Fruit fly (Drosophila melanogaster) whole organism, prepupa: ENCODE data around the gene CG6126.
A peak's percentile ranks its signal among the peaks of the same experiment; 100 is the strongest.

ENCODE experiments used
- CG10631 ChIP-seq: fragments of 200-800 bp; sonication (Bioruptor generic); optimal IDR thresholded peaks from 2 replicates; lab custom pipeline; 2016; ENCODE audit warnings: missing biosample characterization, missing genetic modification characterization
- CG10669 ChIP-seq: fragments of 200-800 bp; sonication (Bioruptor generic); optimal IDR thresholded peaks from 3 replicates; lab custom pipeline; 2018; ENCODE audit warnings: missing biosample characterization, mild to moderate bottlenecking, missing genetic modification characterization, moderate library complexity
- CG11294 ChIP-seq: fragments of 200-800 bp; sonication (Bioruptor generic); IDR thresholded peaks from 2 replicates; pipeline ENCODE4 v1.3.6; 2022; ENCODE audit warnings: missing biosample characterization, missing genetic modification characterization
- CG11762 ChIP-seq: fragments of 200-800 bp; sonication (Bioruptor generic); optimal IDR thresholded peaks from 3 replicates; lab custom pipeline; 2016; ENCODE audit warnings: missing biosample characterization, missing genetic modification characterization; ENCODE audit not compliant: insufficient read depth
- CG15336 ChIP-seq: fragments of 200-800 bp; sonication (Bioruptor generic); IDR thresholded peaks from 2 replicates; pipeline ENCODE4 v1.3.6; 2022; ENCODE audit warnings: missing biosample characterization, missing genetic modification characterization
- CG16779 ChIP-seq: fragments of 200-800 bp; sonication (Bioruptor generic); optimal IDR thresholded peaks from 3 replicates; lab custom pipeline; 2017; ENCODE audit warnings: missing biosample characterization, mild to moderate bottlenecking, missing genetic modification characterization
- CG3032 ChIP-seq: fragments of 200-800 bp; optimal IDR thresholded peaks from 2 replicates; lab custom pipeline; 2019; ENCODE audit warnings: missing biosample characterization, mild to moderate bottlenecking, missing genetic modification characterization, moderate library complexity
- CG31627 ChIP-seq: fragments of 200-800 bp; sonication (Bioruptor generic); optimal IDR thresholded peaks from 3 replicates; lab custom pipeline; 2016; ENCODE audit warnings: missing biosample characterization, missing genetic modification characterization
- CG32006 ChIP-seq: fragments of 200-800 bp; sonication (Bioruptor generic); optimal IDR thresholded peaks from 3 replicates; lab custom pipeline; 2017; ENCODE audit warnings: missing biosample characterization, mild to moderate bottlenecking, missing genetic modification characterization
- CG34406 ChIP-seq: fragments of 200-800 bp; sonication (Bioruptor generic); optimal IDR thresholded peaks from 3 replicates; lab custom pipeline; 2016; ENCODE audit warnings: missing biosample characterization, missing genetic modification characterization
- CG3919 ChIP-seq: fragments of 200-800 bp; sonication (Bioruptor generic); optimal IDR thresholded peaks from 3 replicates; lab custom pipeline; 2016; ENCODE audit warnings: missing biosample characterization, missing genetic modification characterization
- CG4318 ChIP-seq: fragments of 200-800 bp; sonication (Bioruptor generic); optimal IDR thresholded peaks from 3 replicates; lab custom pipeline; 2017; ENCODE audit warnings: missing biosample characterization, mild to moderate bottlenecking, missing genetic modification characterization
- CG6163 ChIP-seq: fragments of 200-800 bp; sonication (Bioruptor generic); IDR thresholded peaks from 3 replicates; pipeline ENCODE4 v1.3.6; 2022; ENCODE audit warnings: missing biosample characterization, missing genetic modification characterization
- CG6792 ChIP-seq: fragments of 200-800 bp; sonication (Bioruptor generic); optimal IDR thresholded peaks from 3 replicates; lab custom pipeline; 2016; ENCODE audit warnings: missing biosample characterization, missing genetic modification characterization
- CG6808 ChIP-seq: fragments of 200-800 bp; sonication (Bioruptor generic); optimal IDR thresholded peaks from 3 replicates; lab custom pipeline; 2017; ENCODE audit warnings: missing biosample characterization, missing genetic modification characterization, mild to moderate bottlenecking, moderate library complexity, missing genetic modification reagents
- CG6854 ChIP-seq: fragments of 200-800 bp; sonication (Bioruptor generic); optimal IDR thresholded peaks from 2 replicates; lab custom pipeline; 2017; ENCODE audit warnings: missing biosample characterization, mild to moderate bottlenecking, missing genetic modification characterization
- CG7368 ChIP-seq: fragments of 200-800 bp; sonication (Bioruptor generic); optimal IDR thresholded peaks from 3 replicates; lab custom pipeline; 2016; ENCODE audit warnings: missing biosample characterization, missing genetic modification characterization
- CG8119 ChIP-seq: fragments of 200-800 bp; sonication (Bioruptor generic); IDR thresholded peaks from 3 replicates; pipeline ENCODE4 v1.3.6; 2022; ENCODE audit warnings: missing biosample characterization, missing genetic modification characterization
- CG8319 ChIP-seq: fragments of 200-800 bp; sonication (Bioruptor generic); optimal IDR thresholded peaks from 3 replicates; lab custom pipeline; 2016; ENCODE audit warnings: missing biosample characterization, missing genetic modification characterization
- CG8632 ChIP-seq: fragments of 200-800 bp; sonication (Bioruptor generic); optimal IDR thresholded peaks from 3 replicates; lab custom pipeline; 2016; ENCODE audit warnings: missing biosample characterization, missing genetic modification characterization
- Eip75B ChIP-seq: fragments of 200-800 bp; sonication (Bioruptor generic); optimal IDR thresholded peaks from 3 replicates; lab custom pipeline; 2016; ENCODE audit warnings: missing biosample characterization, missing genetic modification characterization
- Eip78C ChIP-seq: fragments of 200-800 bp; sonication (Bioruptor generic); peaks from one replicate; lab custom pipeline; 2016; ENCODE audit warnings: missing biosample characterization, missing genetic modification characterization
- Ets96B ChIP-seq: fragments of 200-800 bp; optimal IDR thresholded peaks from 2 replicates; lab custom pipeline; 2019; ENCODE audit warnings: missing biosample characterization, mild to moderate bottlenecking, missing genetic modification characterization, moderate library complexity
- Gug ChIP-seq: fragments of 200-800 bp; sonication (Bioruptor generic); IDR thresholded peaks from 2 replicates; pipeline ENCODE4 v1.3.6; 2022; ENCODE audit warnings: missing biosample characterization, missing genetic modification characterization
- Hr39 ChIP-seq: fragments of 200-800 bp; sonication (Bioruptor generic); optimal IDR thresholded peaks from 2 replicates; lab custom pipeline; 2016; ENCODE audit warnings: missing biosample characterization, missing genetic modification characterization
- Hr4 ChIP-seq: fragments of 200-800 bp; sonication (Bioruptor generic); optimal IDR thresholded peaks from 3 replicates; lab custom pipeline; 2016; ENCODE audit warnings: missing biosample characterization, missing genetic modification characterization
- Lpt ChIP-seq: fragments of 200-800 bp; sonication (Bioruptor generic); optimal IDR thresholded peaks from 3 replicates; lab custom pipeline; 2016; ENCODE audit warnings: missing biosample characterization, missing genetic modification characterization
- Met ChIP-seq: fragments of 200-800 bp; sonication (Bioruptor generic); optimal IDR thresholded peaks from 3 replicates; lab custom pipeline; 2016; ENCODE audit warnings: missing biosample characterization, missing genetic modification characterization
- OdsH ChIP-seq: fragments of 200-800 bp; sonication (Bioruptor generic); optimal IDR thresholded peaks from 3 replicates; lab custom pipeline; 2016; ENCODE audit warnings: missing biosample characterization, missing genetic modification characterization
- Smox ChIP-seq: fragments of 200-800 bp; sonication (Bioruptor generic); optimal IDR thresholded peaks from 3 replicates; lab custom pipeline; 2016; ENCODE audit warnings: missing biosample characterization, missing genetic modification characterization
- Sox102F ChIP-seq: fragments of 200-800 bp; sonication (Bioruptor generic); optimal IDR thresholded peaks from 2 replicates; lab custom pipeline; 2016; ENCODE audit warnings: missing biosample characterization, mild to moderate bottlenecking, missing genetic modification characterization
- Sox14 ChIP-seq: fragments of 200-800 bp; sonication (Bioruptor generic); optimal IDR thresholded peaks from 3 replicates; lab custom pipeline; 2016; ENCODE audit warnings: missing biosample characterization, missing genetic modification characterization
- acj6 ChIP-seq: fragments of 200-800 bp; sonication (Bioruptor generic); optimal IDR thresholded peaks from 3 replicates; lab custom pipeline; 2016; ENCODE audit warnings: missing biosample characterization, missing genetic modification characterization
- cyc ChIP-seq: fragments of 200-800 bp; sonication (Bioruptor generic); optimal IDR thresholded peaks from 3 replicates; lab custom pipeline; 2016; ENCODE audit warnings: missing biosample characterization, missing genetic modification characterization
- dac ChIP-seq: fragments of 200-800 bp; sonication (Bioruptor generic); optimal IDR thresholded peaks from 2 replicates; lab custom pipeline; 2017; ENCODE audit warnings: missing biosample characterization, mild to moderate bottlenecking, missing genetic modification characterization
- eg ChIP-seq: fragments of 200-800 bp; sonication (Bioruptor generic); IDR thresholded peaks from 3 replicates; pipeline ENCODE4 v1.3.6; 2022; ENCODE audit warnings: missing biosample characterization, missing genetic modification characterization
- fd59A ChIP-seq: fragments of 200-800 bp; sonication (Bioruptor generic); optimal IDR thresholded peaks from 2 replicates; lab custom pipeline; 2017; ENCODE audit warnings: missing biosample characterization, mild to moderate bottlenecking, missing genetic modification characterization, missing genetic modification reagents
- fd85E ChIP-seq: fragments of 200-800 bp; sonication (Bioruptor generic); optimal IDR thresholded peaks from 3 replicates; lab custom pipeline; 2016; ENCODE audit warnings: missing biosample characterization, missing genetic modification characterization
- fkh ChIP-seq: fragments of 200-800 bp; sonication (Bioruptor generic); optimal IDR thresholded peaks from 3 replicates; lab custom pipeline; 2017; ENCODE audit warnings: missing biosample characterization, mild to moderate bottlenecking, missing genetic modification characterization, moderate library complexity
- lz ChIP-seq: fragments of 200-800 bp; sonication (Bioruptor generic); optimal IDR thresholded peaks from 3 replicates; lab custom pipeline; 2016; ENCODE audit warnings: missing biosample characterization, missing genetic modification characterization
- salr ChIP-seq, 2 experiments: fragments of 200-800 bp; sonication (Bioruptor generic); optimal IDR thresholded peaks; 3 replicates each; lab custom pipeline; 2016 to 2018; ENCODE audit warnings: missing biosample characterization in 2 of 2, missing genetic modification characterization in 2 of 2, mild to moderate bottlenecking in 1 of 2
- spab ChIP-seq: fragments of 200-800 bp; sonication (Bioruptor generic); optimal IDR thresholded peaks from 2 replicates; lab custom pipeline; 2017; ENCODE audit warnings: missing biosample characterization, mild to moderate bottlenecking, missing genetic modification characterization, missing genetic modification reagents
- ss ChIP-seq, 2 experiments: fragments of 200-800 bp; sonication (Bioruptor generic); optimal IDR thresholded peaks; 2 replicates in 1 of 2; 3 replicates in 1 of 2; lab custom pipeline; 2017 to 2018; ENCODE audit warnings: mild to moderate bottlenecking in 2 of 2, missing biosample characterization in 2 of 2, missing genetic modification characterization in 2 of 2, moderate library complexity in 1 of 2
- svp ChIP-seq: fragments of 200-800 bp; sonication (Bioruptor generic); peaks from one replicate; lab custom pipeline; 2016; ENCODE audit warnings: missing biosample characterization, missing genetic modification characterization

Gene CG6126

dm6 chr3R:16245298-16246098 is 42.6 kb upstream of the CG6126 start (continued):
- TF ChIP-seq fd85E (GFP tag; lab: Kevin White, UChicago) (no peak), Lpt (no peak), fd59A (GFP tag; lab: Kevin White, UChicago) (no peak), CG11762 (GFP tag; lab: Kevin White, UChicago) (no peak), CG7368 (no peak), CG8119 (no peak), CG6808 (GFP tag; lab: Kevin White, UChicago) (no peak), Eip75B (GFP tag; lab: Kevin White, UChicago) (no peak), CG4318 (GFP tag; lab: Kevin White, UChicago) (no peak), CG31627 (GFP tag; lab: Kevin White, UChicago) (no peak), cyc (GFP tag; lab: Kevin White, UChicago) (no peak), Sox14 (no peak), CG34406 (GFP tag; lab: Kevin White, UChicago) (no peak), Ets96B (tag; lab: Kevin White, UChicago) (no peak), acj6 (GFP tag; lab: Kevin White, UChicago) (no peak), lz (GFP tag; lab: Kevin White, UChicago) (no peak), Gug (GFP tag; lab: Robert Waterston, UW) (no peak), CG11294 (GFP tag; lab: Robert Waterston, UW) (no peak), Eip78C (peak; percentile 36), CG6163 (GFP tag; lab: Robert Waterston, UW) (no peak), dac (GFP tag; lab: Kevin White, UChicago) (no peak)

- peak; percentile 1 for TF ChIP-seq cyc (GFP tag; lab: Kevin White, UChicago)
- peak; percentile 19 for TF ChIP-seq dac (GFP tag; lab: Kevin White, UChicago)
- TF ChIP-seq CG6854, result peak; percentile 33
- TF ChIP-seq Sox102F, result no peak
- peak; percentile 18 for TF ChIP-seq CG3919 (GFP tag; lab: Kevin White, UChicago)
- no peak for TF ChIP-seq fd59A (GFP tag; lab: Kevin White, UChicago)
- 0 out of 3 replicates have a peak, but pooled peaks have one; percentile 16 for TF ChIP-seq eg (GFP tag; lab: Robert Waterston, UW)
- TF ChIP-seq CG16779 (tag; lab: Kevin White, UChicago), result no peak
- TF ChIP-seq Hr4 (GFP tag; lab: Kevin White, UChicago), result peak; percentile 23
- peak; percentile 20 for TF ChIP-seq Met
- peak; percentile 8 for TF ChIP-seq CG10631
- no peak for TF ChIP-seq CG4318 (GFP tag; lab: Kevin White, UChicago)
- no peak for TF ChIP-seq Hr39 (GFP tag; lab: Kevin White, UChicago)
- TF ChIP-seq CG34406 (GFP tag; lab: Kevin White, UChicago), result no peak
- peak in 1 of 2 experiments; percentile 36 for TF ChIP-seq salr (GFP tag; optimal IDR thresholded peaks at IDR 0.05; lab: Kevin White, UChicago)
- no peak for TF ChIP-seq CG7368
- TF ChIP-seq OdsH (GFP tag; lab: Kevin White, UChicago), result peak; percentile 41
- TF ChIP-seq CG10669, result no peak
- peak; percentile 55 for TF ChIP-seq svp (GFP tag; lab: Kevin White, UChicago)
- TF ChIP-seq spab, result no peak
- TF ChIP-seq CG32006 (GFP tag; lab: Kevin White, UChicago), result peak; percentile 64
- no peak for TF ChIP-seq CG11294 (GFP tag; lab: Robert Waterston, UW)
- peak; percentile 42; the same call in 1 of the 3 replicates for TF ChIP-seq CG6163 (GFP tag; lab: Robert Waterston, UW)
- no peak for TF ChIP-seq Ets96B (tag; lab: Kevin White, UChicago)
- no peak for TF ChIP-seq CG8319 (GFP tag; lab: Kevin White, UChicago)
- no peak for TF ChIP-seq Eip75B (GFP tag; lab: Kevin White, UChicago)
- TF ChIP-seq CG8632 (GFP tag; lab: Kevin White, UChicago), result no peak
- peak; percentile 36; the same call in 2 of the 3 replicates for TF ChIP-seq CG8119
- peak; percentile 36 for TF ChIP-seq fkh (GFP tag; lab: Kevin White, UChicago)
- TF ChIP-seq Sox14, result no peak
- no peak for TF ChIP-seq Lpt
- no peak for TF ChIP-seq ss (GFP tag; optimal IDR thresholded peaks at IDR 0.05; lab: Kevin White, UChicago)
- TF ChIP-seq Smox (GFP tag; lab: Kevin White, UChicago), result no peak
- TF ChIP-seq acj6 (GFP tag; lab: Kevin White, UChicago), result peak; percentile 29
- 0 out of 2 replicates have a peak, but pooled peaks have one; percentile 49 for TF ChIP-seq CG15336 (GFP tag; lab: Robert Waterston, UW)
- peak; percentile 86 for TF ChIP-seq Eip78C
- TF ChIP-seq lz (GFP tag; lab: Kevin White, UChicago), result no peak
- TF ChIP-seq CG3032 (tag; lab: Kevin White, UChicago), result peak; percentile 18
- TF ChIP-seq CG6792, result no peak
- TF ChIP-seq CG6808 (GFP tag; lab: Kevin White, UChicago), result peak; percentile 18
- TF ChIP-seq CG31627 (GFP tag; lab: Kevin White, UChicago), result no peak
Observed at dm6 chr3R:16244241-16244977, 41.5 kb upstream of the CG6126 start.
